Worm (Caenorhabditis elegans) whole organism, L3 larva: ENCODE measurements around the gene F43D2.6.

Experiments used
- R02D3.7 ChIP-seq: fragments of 150-350 bp; optimal IDR thresholded peaks from 2 replicates; lab custom pipeline; 2014; ENCODE audit warnings: missing biosample characterization, missing genetic modification characterization
- ZK546.5 ChIP-seq: sonication (generic microtip); optimal IDR thresholded peaks from 2 replicates; lab custom pipeline; 2017; ENCODE audit warnings: missing biosample characterization, missing genetic modification characterization
- aly-2 ChIP-seq: fragments of 150-350 bp; optimal IDR thresholded peaks from 2 replicates; lab custom pipeline; 2014; ENCODE audit warnings: missing biosample characterization, missing genetic modification characterization
- ceh-28 ChIP-seq: fragments of 150-350 bp; optimal IDR thresholded peaks from 2 replicates; lab custom pipeline; 2014; ENCODE audit warnings: missing biosample characterization, missing genetic modification reagents, missing genetic modification characterization
- ceh-82 ChIP-seq: fragments of 150-350 bp; optimal IDR thresholded peaks from 2 replicates; lab custom pipeline; 2014; ENCODE audit warnings: missing biosample characterization, missing genetic modification characterization
- daf-12 ChIP-seq: fragments of 150-350 bp; optimal IDR thresholded peaks from 2 replicates; lab custom pipeline; 2014; ENCODE audit warnings: missing biosample characterization, missing genetic modification reagents, missing genetic modification characterization
- egl-27 ChIP-seq: sonication (generic microtip); optimal IDR thresholded peaks from 4 replicates; lab custom pipeline; 2017; ENCODE audit warnings: missing biosample characterization, missing genetic modification reagents, missing genetic modification characterization
- egl-5 ChIP-seq: fragments of 150-350 bp; optimal IDR thresholded peaks from 2 replicates; lab custom pipeline; 2017; ENCODE audit warnings: missing biosample characterization, missing genetic modification reagents, missing genetic modification characterization, inconsistent platforms
- elt-1 ChIP-seq: fragments of 150-350 bp; optimal IDR thresholded peaks from 2 replicates; lab custom pipeline; 2014; ENCODE audit warnings: missing biosample characterization, missing genetic modification characterization
- elt-2 ChIP-seq: sonication (generic microtip); optimal IDR thresholded peaks from 2 replicates; lab custom pipeline; 2016; ENCODE audit warnings: missing genetic modification reagents, mild to moderate bottlenecking, missing genetic modification characterization, missing compliant biosample characterization
- elt-3 ChIP-seq, 3 experiments: fragments of 150-350 bp in 1 of 3; sonication (generic microtip) in 2 of 3; optimal IDR thresholded peaks; 2 replicates in 2 of 3; 4 replicates in 1 of 3; lab custom pipeline; 2014 to 2017; ENCODE audit warnings: missing biosample characterization in 3 of 3, missing genetic modification characterization in 3 of 3
- eor-1 ChIP-seq, 2 experiments: fragments of 150-350 bp; optimal IDR thresholded peaks; 2 replicates each; lab custom pipeline; 2014 to 2018; ENCODE audit warnings: missing biosample characterization in 2 of 2, missing genetic modification characterization in 2 of 2
- fkh-2 ChIP-seq: fragments of 150-350 bp; optimal IDR thresholded peaks from 2 replicates; lab custom pipeline; 2014; ENCODE audit warnings: missing biosample characterization, missing genetic modification reagents, missing genetic modification characterization
- lin-15B ChIP-seq: fragments of 150-350 bp; optimal IDR thresholded peaks from 2 replicates; lab custom pipeline; 2014; ENCODE audit warnings: missing biosample characterization, missing genetic modification characterization
- lin-39 ChIP-seq: fragments of 150-350 bp; optimal IDR thresholded peaks from 2 replicates; lab custom pipeline; 2018; ENCODE audit warnings: missing biosample characterization, missing genetic modification reagents, missing genetic modification characterization
- lsy-12 ChIP-seq: sonication (generic microtip); optimal IDR thresholded peaks from 2 replicates; lab custom pipeline; 2016; ENCODE audit warnings: mild to moderate bottlenecking, missing genetic modification characterization, missing compliant biosample characterization
- mdl-1 ChIP-seq: fragments of 150-350 bp; optimal IDR thresholded peaks from 2 replicates; lab custom pipeline; 2014; ENCODE audit warnings: missing biosample characterization, missing genetic modification characterization
- mml-1 ChIP-seq: fragments of 150-350 bp; sonication (generic microtip); optimal IDR thresholded peaks from 3 replicates; lab custom pipeline; 2014; ENCODE audit warnings: missing biosample characterization, missing genetic modification characterization
- nhr-12 ChIP-seq: fragments of 150-350 bp; optimal IDR thresholded peaks from 2 replicates; lab custom pipeline; 2014; ENCODE audit warnings: missing biosample characterization, missing genetic modification characterization
- nhr-23 ChIP-seq: fragments of 150-350 bp; optimal IDR thresholded peaks from 2 replicates; lab custom pipeline; 2014; ENCODE audit warnings: missing biosample characterization, missing genetic modification reagents, missing genetic modification characterization
- nhr-237 ChIP-seq: fragments of 150-350 bp; optimal IDR thresholded peaks from 2 replicates; lab custom pipeline; 2014; ENCODE audit warnings: missing biosample characterization, missing genetic modification characterization
- nhr-25 ChIP-seq: sonication (generic microtip); optimal IDR thresholded peaks from 2 replicates; lab custom pipeline; 2017; ENCODE audit warnings: missing biosample characterization, missing genetic modification characterization
- nhr-43 ChIP-seq: sonication (generic microtip); optimal IDR thresholded peaks from 2 replicates; lab custom pipeline; 2016; ENCODE audit warnings: mild to moderate bottlenecking, missing genetic modification characterization, missing compliant biosample characterization; ENCODE audit not compliant: poor library complexity, severe bottlenecking
- nhr-76 ChIP-seq: fragments of 150-350 bp; sonication (generic microtip); optimal IDR thresholded peaks from 5 replicates; lab custom pipeline; 2014; ENCODE audit warnings: missing biosample characterization, missing genetic modification characterization
- nhr-77 ChIP-seq: fragments of 150-350 bp; optimal IDR thresholded peaks from 2 replicates; lab custom pipeline; 2014; ENCODE audit warnings: missing biosample characterization, missing genetic modification characterization
- pha-4 ChIP-seq: fragments of 150-350 bp; optimal IDR thresholded peaks from 2 replicates; lab custom pipeline; 2014; ENCODE audit warnings: missing biosample characterization, missing genetic modification reagents, missing genetic modification characterization
- pqm-1 ChIP-seq: fragments of 150-350 bp; optimal IDR thresholded peaks from 2 replicates; lab custom pipeline; 2017; ENCODE audit warnings: missing biosample characterization, missing genetic modification characterization, inconsistent platforms
- sea-2 ChIP-seq: fragments of 150-350 bp; sonication (generic microtip); optimal IDR thresholded peaks from 4 replicates; lab custom pipeline; 2014; ENCODE audit warnings: missing biosample characterization, missing genetic modification reagents, missing genetic modification characterization
- skn-1 ChIP-seq: fragments of 150-350 bp; optimal IDR thresholded peaks from 2 replicates; lab custom pipeline; 2014; ENCODE audit warnings: missing biosample characterization, missing genetic modification characterization
- tbx-2 ChIP-seq: sonication (generic microtip); optimal IDR thresholded peaks from 2 replicates; lab custom pipeline; 2016; ENCODE audit warnings: mild to moderate bottlenecking, missing genetic modification characterization, missing compliant biosample characterization
- unc-39 ChIP-seq: sonication (generic microtip); optimal IDR thresholded peaks from 4 replicates; lab custom pipeline; 2017; ENCODE audit warnings: missing biosample characterization, missing genetic modification characterization
- unc-62 ChIP-seq: fragments of 150-350 bp; sonication (generic microtip); optimal IDR thresholded peaks from 4 replicates; lab custom pipeline; 2014; ENCODE audit warnings: missing biosample characterization, missing genetic modification reagents, missing genetic modification characterization
- zag-1 ChIP-seq: fragments of 150-350 bp; optimal IDR thresholded peaks from 2 replicates; lab custom pipeline; 2014; ENCODE audit warnings: missing biosample characterization, missing genetic modification characterization
- ztf-11 ChIP-seq: fragments of 150-350 bp; optimal IDR thresholded peaks from 2 replicates; lab custom pipeline; 2014; ENCODE audit warnings: missing biosample characterization, missing genetic modification characterization
- ztf-4 ChIP-seq: fragments of 150-350 bp; optimal IDR thresholded peaks from 2 replicates; lab custom pipeline; 2014; ENCODE audit warnings: missing biosample characterization, missing genetic modification characterization

Gene F43D2.6

ce11 chrV:14659595-14659994 lies 24.6 kb upstream of the F43D2.6 start:
- TF ChIP-seq nhr-12 (tag; lab: Kevin White, UChicago): no peak
- TF ChIP-seq R02D3.7 (tag; lab: Kevin White, UChicago): no peak
- TF ChIP-seq ceh-82 (tag; lab: Kevin White, UChicago): no peak
- TF ChIP-seq elt-1 (tag; lab: Kevin White, UChicago): no peak
- no peak for TF ChIP-seq nhr-77
- no peak for TF ChIP-seq pqm-1 (tag; lab: Kevin White, UChicago)
- TF ChIP-seq fkh-2 (tag; lab: Kevin White, UChicago): no peak
- no peak for TF ChIP-seq aly-2

ce11 chrV:14658131-14658530 lies 23.2 kb upstream of the F43D2.6 start, which contains the start of gene slc-25A29:
slc-25A29 (minus strand) TSS chrV:14658175.
- TF ChIP-seq daf-12 (tag; lab: Kevin White, UChicago) (no peak), ztf-4 (tag; lab: Kevin White, UChicago) (no peak), tbx-2 (no peak), lsy-12 (no peak), zag-1 (tag; lab: Kevin White, UChicago) (no peak), ztf-11 (no peak), eor-1 (tag; optimal IDR thresholded peaks at IDR 0.05; lab: Kevin White, UChicago) (no peak), mml-1 (no peak), egl-27 (tag; lab: Kevin White, UChicago) (no peak), skn-1 (no peak), elt-2 (tag; lab: Kevin White, UChicago) (no peak), nhr-77 (no peak), lin-39 (tag; lab: Kevin White, UChicago) (no peak), egl-5 (no peak), nhr-76 (no peak), nhr-23 (tag; lab: Kevin White, UChicago) (peak; percentile 16), fkh-2 (tag; lab: Kevin White, UChicago) (no peak), pha-4 (tag; lab: Kevin White, UChicago) (no peak), mdl-1 (tag; lab: Kevin White, UChicago) (no peak), lin-15B (no peak), unc-62 (GFP tag; lab: Kevin White, UChicago) (no peak), nhr-25 (peak; percentile 37), elt-3 (tag; optimal IDR thresholded peaks at IDR 0.05; lab: Kevin White, UChicago) (peak in 2 of 3 experiments; percentile 54 to 63), sea-2 (GFP tag; lab: Kevin White, UChicago) (no peak)

ce11 chrV:14656970-14657369 lies 22.0 kb upstream of the F43D2.6 start:
- TF ChIP-seq ceh-28 (tag; lab: Kevin White, UChicago): no peak
- no peak for TF ChIP-seq ceh-82 (tag; lab: Kevin White, UChicago)
- no peak for TF ChIP-seq daf-12 (tag; lab: Kevin White, UChicago)
- no peak for TF ChIP-seq lsy-12
- TF ChIP-seq elt-3 (tag; optimal IDR thresholded peaks at IDR 0.05; lab: Kevin White, UChicago): no peak

DNA sequence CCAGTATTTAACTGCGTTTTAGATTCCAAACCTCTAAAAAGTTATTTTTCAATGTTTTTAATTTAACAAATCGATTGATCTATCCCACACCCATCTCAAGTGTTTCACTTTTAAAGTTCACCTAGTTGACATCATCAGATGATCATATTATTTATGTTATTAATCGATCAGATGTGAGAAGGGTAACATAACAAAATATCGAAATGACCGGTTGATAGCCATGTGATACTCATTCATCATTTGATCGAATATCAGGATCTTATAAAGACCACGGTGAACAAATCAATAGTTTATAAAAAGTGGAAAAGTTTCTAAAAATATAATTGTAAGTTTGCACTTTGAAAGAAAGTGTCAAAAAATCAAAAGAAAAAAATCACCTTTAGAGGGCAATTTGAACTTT lies 20.7 kb upstream of the F43D2.6 start:
- no peak for TF ChIP-seq egl-5
- TF ChIP-seq eor-1 (tag; optimal IDR thresholded peaks at IDR 0.05; lab: Kevin White, UChicago): no peak
- TF ChIP-seq, all 47 proteins: peak for 0

DNA sequence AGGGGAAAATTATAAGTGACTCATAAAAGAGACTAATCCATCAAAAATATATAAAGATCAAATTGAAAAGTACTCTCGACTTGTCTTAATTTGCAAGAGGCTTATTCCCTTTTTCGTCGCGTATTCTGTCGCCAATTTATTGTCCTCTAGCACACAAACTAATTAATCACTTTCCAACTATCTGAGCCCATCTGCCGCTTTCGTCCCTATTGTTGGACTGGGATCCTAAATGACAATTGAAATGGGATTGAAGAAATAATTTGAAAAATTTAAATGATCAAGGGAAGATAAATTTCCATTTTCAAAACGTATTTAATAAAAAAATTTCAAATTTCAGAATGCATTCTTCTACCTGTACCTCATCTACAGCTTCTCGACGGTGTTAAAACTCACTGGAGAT lies 15.7 kb upstream of the F43D2.6 start:
- TF ChIP-seq lin-15B (no peak), daf-12 (tag; lab: Kevin White, UChicago) (no peak), nhr-12 (tag; lab: Kevin White, UChicago) (no peak), nhr-43 (tag; lab: Kevin White, UChicago) (no peak), nhr-237 (no peak), unc-39 (no peak), ZK546.5 (tag; lab: Kevin White, UChicago) (no peak), fkh-2 (tag; lab: Kevin White, UChicago) (no peak), ztf-4 (tag; lab: Kevin White, UChicago) (no peak)
